Fruit fly (Drosophila melanogaster): ENCODE data around the gene CG32262.

Gene CG32262

dm6 chr3L:3811089-3811488 is 1.1 kb upstream of the CG32262 start, which contains the start of the genes CG32263 and PIG-B (continued):
- TF ChIP-seq CG15479 (GFP tag; optimal IDR thresholded peaks at IDR 0.05) (no peak), Deaf1 (tag; optimal IDR thresholded peaks at IDR 0.05) (no peak), Sox100B (GFP tag; optimal IDR thresholded peaks at IDR 0.05) (no peak), Lhr (GFP tag; optimal IDR thresholded peaks at IDR 0.05) (peak; percentile 44), CG7556 (GFP tag; optimal IDR thresholded peaks at IDR 0.05) (no peak), danr (GFP tag; IDR thresholded peaks at IDR 0.05) (no peak), Mes4 (GFP tag; optimal IDR thresholded peaks at IDR 0.05) (no peak), CG18476 (GFP tag; optimal IDR thresholded peaks at IDR 0.05) (no peak), tup (GFP tag; optimal IDR thresholded peaks at IDR 0.05) (no peak), CG13123 (GFP tag; optimal IDR thresholded peaks at IDR 0.05) (no peak), CG8290 (GFP tag; optimal IDR thresholded peaks at IDR 0.05) (peak; percentile 71), CG8290 (tag; optimal IDR thresholded peaks at IDR 0.05) (peak in 1 of 2 experiments; percentile 54), CG2875 (GFP tag; optimal IDR thresholded peaks at IDR 0.05) (no peak), Hsf (GFP tag; optimal IDR thresholded peaks at IDR 0.05) (no peak), unc-4 (GFP tag; IDR thresholded peaks at IDR 0.05; ENCODE audit: partially characterized antibody) (peak; percentile 66), CG1529 (GFP tag; optimal IDR thresholded peaks at IDR 0.05) (no peak), Xbp1 (GFP tag; optimal IDR thresholded peaks at IDR 0.05) (peak; percentile 20), chif (GFP tag; optimal IDR thresholded peaks at IDR 0.05) (no peak), h (optimal IDR thresholded peaks at IDR 0.05) (no peak), chn (GFP tag; optimal IDR thresholded peaks at IDR 0.05) (no peak), CG18764 (GFP tag; optimal IDR thresholded peaks at IDR 0.05) (no peak), cg (GFP tag; optimal IDR thresholded peaks at IDR 0.05) (no peak), Myb (GFP tag; optimal IDR thresholded peaks at IDR 0.05) (peak; percentile 11), prd (optimal IDR thresholded peaks at IDR 0.05) (no peak), prd (GFP tag; IDR thresholded peaks at IDR 0.05) (0 out of 3 replicates have a peak, but pooled peaks have one; percentile 13), CG4854 (GFP tag; optimal IDR thresholded peaks at IDR 0.05) (no peak), CG42726 (GFP tag; IDR thresholded peaks at IDR 0.05; ENCODE audit: partially characterized antibody) (no peak), Dad (GFP tag; optimal IDR thresholded peaks at IDR 0.05) (no peak), HLHmδ (GFP tag; optimal IDR thresholded peaks at IDR 0.05) (no peak), bbx (GFP tag; IDR thresholded peaks at IDR 0.05; ENCODE audit: partially characterized antibody) (peak; percentile 84), CG17359 (tag; optimal IDR thresholded peaks at IDR 0.05) (no peak), CG12104 (GFP tag; optimal IDR thresholded peaks at IDR 0.05) (no peak), otp (GFP tag; IDR thresholded peaks at IDR 0.05) (no peak), CG31388 (GFP tag; optimal IDR thresholded peaks at IDR 0.05) (no peak), mam (GFP tag; optimal IDR thresholded peaks at IDR 0.05) (peak; percentile 30), HLH3B (GFP tag; IDR thresholded peaks at IDR 0.05) (no peak), exex (tag; optimal IDR thresholded peaks at IDR 0.05) (no peak), CG11456 (GFP tag; IDR thresholded peaks at IDR 0.05) (no peak), grau (tag; optimal IDR thresholded peaks at IDR 0.05) (peak; percentile 24), HLH4C (GFP tag; IDR thresholded peaks at IDR 0.05; ENCODE audit: partially characterized antibody) (peak; percentile 66), CG5180 (GFP tag; optimal IDR thresholded peaks at IDR 0.05) (no peak), ara (GFP tag; IDR thresholded peaks at IDR 0.05) (no peak), Awh (GFP tag; IDR thresholded peaks at IDR 0.05) (no peak), CG17612 (GFP tag; IDR thresholded peaks at IDR 0.05) (no peak), run (tag; optimal IDR thresholded peaks at IDR 0.05) (peak; percentile 1), pum (GFP tag; optimal IDR thresholded peaks at IDR 0.05) (no peak), CG7271 (tag; optimal IDR thresholded peaks at IDR 0.05) (no peak), peb (GFP tag; IDR thresholded peaks at IDR 0.05) (no peak), Asciz (GFP tag; optimal IDR thresholded peaks at IDR 0.05) (no peak), CG12219 (GFP tag; optimal IDR thresholded peaks at IDR 0.05) (no peak), CoRest (tag; optimal IDR thresholded peaks at IDR 0.05) (peak; percentile 28), az2 (GFP tag; optimal IDR thresholded peaks at IDR 0.05) (no peak)
